Fruit fly (Drosophila melanogaster) whole organism, embryonic: ENCODE measurements around the gene kni.
A peak's percentile ranks its signal among the peaks of the same experiment; 100 is the strongest.

Experiments
- Ada2b ChIP-seq: fragments of 200-800 bp; sonication (Bioruptor generic); IDR thresholded peaks from 2 replicates; pipeline ENCODE4 v1.3.6; 2022; ENCODE audit warnings: missing biosample characterization, missing genetic modification characterization
- Atf3 ChIP-seq: fragments of 200-800 bp; sonication (Bioruptor generic); optimal IDR thresholded peaks from 3 replicates; lab custom pipeline; 2016; ENCODE audit warnings: missing biosample characterization, missing genetic modification characterization
- Awh ChIP-seq: fragments of 200-800 bp; sonication (Bioruptor generic); IDR thresholded peaks from 2 replicates; pipeline ENCODE4, ENCODE4 v1.3.6; 2022; ENCODE audit warnings: missing biosample characterization, missing genetic modification characterization
- CG11695 ChIP-seq: fragments of 200-800 bp; sonication (Bioruptor generic); IDR thresholded peaks from 3 replicates; pipeline ENCODE4 v1.3.6; 2022; ENCODE audit warnings: missing biosample characterization, missing genetic modification characterization
- CG11723 ChIP-seq: fragments of 200-800 bp; sonication (Bioruptor generic); optimal IDR thresholded peaks from 2 replicates; lab custom pipeline; 2017; ENCODE audit warnings: missing biosample characterization, mild to moderate bottlenecking, missing genetic modification characterization
- CG15269 ChIP-seq: fragments of 200-800 bp; sonication (Bioruptor generic); optimal IDR thresholded peaks from 2 replicates; lab custom pipeline; 2018; ENCODE audit warnings: missing biosample characterization, mild to moderate bottlenecking, missing genetic modification characterization, moderate library complexity
- CG15601 ChIP-seq: fragments of 200-800 bp; sonication (Bioruptor generic); optimal IDR thresholded peaks from 3 replicates; lab custom pipeline; 2019; ENCODE audit warnings: missing biosample characterization, mild to moderate bottlenecking, missing genetic modification characterization, moderate library complexity
- CG17359 ChIP-seq: fragments of 200-800 bp; sonication (Bioruptor generic); optimal IDR thresholded peaks from 3 replicates; lab custom pipeline; 2018; ENCODE audit warnings: missing biosample characterization, mild to moderate bottlenecking, missing genetic modification characterization, moderate library complexity
- CG17568 ChIP-seq: fragments of 200-800 bp; sonication (Bioruptor generic); optimal IDR thresholded peaks from 2 replicates; lab custom pipeline; 2018; ENCODE audit warnings: missing biosample characterization, mild to moderate bottlenecking, missing genetic modification characterization, moderate library complexity
- CG3847 ChIP-seq: fragments of 200-800 bp; sonication (Bioruptor generic); IDR thresholded peaks from 2 replicates; pipeline ENCODE4 v1.3.6; 2022; ENCODE audit warnings: missing biosample characterization, missing genetic modification characterization
- CG6791 ChIP-seq: fragments of 200-800 bp; sonication (Bioruptor generic); IDR thresholded peaks from 3 replicates; pipeline ENCODE4 v1.3.6; 2022; ENCODE audit warnings: missing biosample characterization, missing genetic modification characterization; ENCODE audit not compliant: partially characterized antibody
- CG6813 ChIP-seq: fragments of 200-800 bp; sonication (Bioruptor generic); optimal IDR thresholded peaks from 2 replicates; lab custom pipeline; 2017; ENCODE audit warnings: missing biosample characterization, missing genetic modification characterization, mild to moderate bottlenecking, moderate library complexity, missing genetic modification reagents
- CoRest ChIP-seq: fragments of 200-800 bp; sonication (Bioruptor generic); optimal IDR thresholded peaks from 3 replicates; lab custom pipeline; 2018; ENCODE audit warnings: missing biosample characterization, mild to moderate bottlenecking, missing genetic modification characterization, moderate library complexity
- Doc2 ChIP-seq: fragments of 200-800 bp; sonication (Bioruptor generic); IDR thresholded peaks from 2 replicates; pipeline ENCODE4 v1.3.6; 2022; ENCODE audit warnings: missing biosample characterization, missing genetic modification characterization
- NFAT ChIP-seq: fragments of 200-800 bp; sonication (Bioruptor generic); IDR thresholded peaks from 2 replicates; pipeline ENCODE4 v1.3.6; 2022; ENCODE audit warnings: missing biosample characterization, missing genetic modification characterization
- Nf-YB ChIP-seq: fragments of 200-800 bp; sonication (Bioruptor generic); optimal IDR thresholded peaks from 3 replicates; lab custom pipeline; 2019; ENCODE audit warnings: missing biosample characterization, mild to moderate bottlenecking, missing genetic modification characterization, moderate library complexity
- Trl ChIP-seq, 3 experiments: fragments of >200 bp in 2 of 3; fragments of 200-800 bp in 1 of 3; sonication (Bioruptor generic) in 1 of 3; optimal IDR thresholded peaks; 2 replicates in 1 of 3; 3 replicates in 2 of 3; lab custom pipeline; 2016 to 2017; ENCODE audit warnings: missing biosample characterization in 1 of 3, missing genetic modification characterization in 1 of 3
- bcd ChIP-seq: fragments of 200-800 bp; sonication (Bioruptor generic); optimal IDR thresholded peaks from 2 replicates; lab custom pipeline; 2017; ENCODE audit warnings: missing biosample characterization, mild to moderate bottlenecking, missing genetic modification characterization
- chm ChIP-seq: fragments of 200-800 bp; sonication (Bioruptor generic); IDR thresholded peaks from 2 replicates; pipeline ENCODE4 v1.3.6; 2022; ENCODE audit warnings: missing biosample characterization, missing genetic modification characterization
- corto ChIP-seq: fragments of 200-800 bp; sonication (Bioruptor generic); optimal IDR thresholded peaks from 2 replicates; lab custom pipeline; 2016; ENCODE audit warnings: missing biosample characterization, mild to moderate bottlenecking, missing genetic modification characterization, moderate library complexity
- croc ChIP-seq: fragments of 200-800 bp; sonication (Bioruptor generic); conservative IDR thresholded peaks from 3 replicates; pipeline ENCODE4 v1.3.6; 2022; ENCODE audit warnings: missing biosample characterization, missing genetic modification characterization
- cwo ChIP-seq: fragments of 200-800 bp; sonication (Bioruptor generic); optimal IDR thresholded peaks from 3 replicates; lab custom pipeline; 2017; ENCODE audit warnings: missing biosample characterization, missing genetic modification characterization, mild to moderate bottlenecking, moderate library complexity, missing genetic modification reagents
- dmrt11E ChIP-seq: fragments of 200-800 bp; sonication (Bioruptor generic); optimal IDR thresholded peaks from 3 replicates; lab custom pipeline; 2018; ENCODE audit warnings: missing biosample characterization, mild to moderate bottlenecking, missing genetic modification characterization, moderate library complexity
- eyg ChIP-seq: fragments of 200-800 bp; sonication (Bioruptor generic); optimal IDR thresholded peaks from 3 replicates; lab custom pipeline; 2016; ENCODE audit warnings: missing biosample characterization, missing genetic modification characterization
- hb ChIP-seq: fragments of 200-800 bp; sonication (Bioruptor generic); IDR thresholded peaks from 3 replicates; pipeline ENCODE4 v1.3.6; 2022; ENCODE audit warnings: missing biosample characterization, missing genetic modification characterization; ENCODE audit not compliant: partially characterized antibody
- kah ChIP-seq: fragments of 200-800 bp; sonication (Bioruptor generic); optimal IDR thresholded peaks from 2 replicates; lab custom pipeline; 2018; ENCODE audit warnings: missing biosample characterization, mild to moderate bottlenecking, missing genetic modification characterization
- ken ChIP-seq: fragments of 200-800 bp; sonication (Bioruptor generic); IDR thresholded peaks from 3 replicates; pipeline ENCODE4 v1.3.6; 2022; ENCODE audit warnings: missing biosample characterization, missing genetic modification characterization
- klu ChIP-seq: fragments of 200-800 bp; sonication (Bioruptor generic); IDR thresholded peaks from 2 replicates; pipeline ENCODE4 v1.3.6; 2022; ENCODE audit warnings: missing biosample characterization, missing genetic modification characterization
- kni ChIP-seq: fragments of 200-800 bp; sonication (Bioruptor generic); optimal IDR thresholded peaks from 3 replicates; lab custom pipeline; 2017; ENCODE audit warnings: mild to moderate bottlenecking, missing biosample characterization, missing genetic modification reagents, missing genetic modification characterization
- lbe ChIP-seq: fragments of 200-800 bp; sonication (Bioruptor generic); optimal IDR thresholded peaks from 2 replicates; lab custom pipeline; 2016; ENCODE audit warnings: missing biosample characterization, mild to moderate bottlenecking, missing genetic modification characterization
- lov ChIP-seq, 2 experiments: fragments of 200-800 bp in 1 of 2; fragments of >200 bp in 1 of 2; sonication (Bioruptor generic) in 1 of 2; IDR thresholded peaks in 1 of 2; optimal IDR thresholded peaks in 1 of 2; 2 replicates in 1 of 2; 3 replicates in 1 of 2; pipeline versions ENCODE4 v1.3.6 to Lab custom; 2017 to 2022; ENCODE audit warnings: missing biosample characterization in 1 of 2, missing genetic modification characterization in 1 of 2
- luna ChIP-seq: fragments of 200-800 bp; sonication (Bioruptor generic); optimal IDR thresholded peaks from 2 replicates; lab custom pipeline; 2016; ENCODE audit warnings: missing biosample characterization, missing genetic modification characterization
- mirr ChIP-seq: fragments of 200-800 bp; sonication (Bioruptor generic); optimal IDR thresholded peaks from 3 replicates; lab custom pipeline; 2018; ENCODE audit warnings: missing biosample characterization, mild to moderate bottlenecking, missing genetic modification characterization
- onecut ChIP-seq: fragments of 200-800 bp; sonication (Bioruptor generic); IDR thresholded peaks from 2 replicates; pipeline ENCODE4 v1.3.6; 2022; ENCODE audit warnings: missing biosample characterization, missing genetic modification characterization
- p53 ChIP-seq: fragments of 200-800 bp; sonication (Bioruptor generic); optimal IDR thresholded peaks from 2 replicates; lab custom pipeline; 2016; ENCODE audit warnings: missing biosample characterization, missing genetic modification characterization
- pan ChIP-seq, 4 experiments: fragments of >200 bp in 3 of 4; fragments of 200-800 bp in 1 of 4; sonication (Bioruptor generic) in 1 of 4; optimal IDR thresholded peaks in 3 of 4; IDR thresholded peaks in 1 of 4; 2 replicates each; pipeline versions ENCODE4 v1.3.6 to Lab custom; 2017 to 2022; ENCODE audit warnings: missing biosample characterization in 2 of 4, missing genetic modification characterization in 2 of 4, mixed read lengths in 1 of 4
- sd ChIP-seq: fragments of 200-800 bp; sonication (Bioruptor generic); optimal IDR thresholded peaks from 3 replicates; lab custom pipeline; 2018; ENCODE audit warnings: missing biosample characterization, mild to moderate bottlenecking, missing genetic modification characterization, moderate library complexity
- slbo ChIP-seq: fragments of 200-800 bp; sonication (Bioruptor generic); IDR thresholded peaks from 2 replicates; pipeline ENCODE4 v1.3.6; 2022; ENCODE audit warnings: missing biosample characterization, missing genetic modification characterization
- wdn ChIP-seq: fragments of 200-800 bp; sonication (Bioruptor generic); IDR thresholded peaks from 2 replicates; pipeline ENCODE4 v1.3.6; 2022; ENCODE audit warnings: missing biosample characterization, missing genetic modification characterization
- wor ChIP-seq: fragments of 200-800 bp; sonication (Bioruptor generic); IDR thresholded peaks from 2 replicates; pipeline ENCODE4 v1.3.6; 2022; ENCODE audit warnings: missing biosample characterization, missing genetic modification characterization

Gene kni

DNA sequence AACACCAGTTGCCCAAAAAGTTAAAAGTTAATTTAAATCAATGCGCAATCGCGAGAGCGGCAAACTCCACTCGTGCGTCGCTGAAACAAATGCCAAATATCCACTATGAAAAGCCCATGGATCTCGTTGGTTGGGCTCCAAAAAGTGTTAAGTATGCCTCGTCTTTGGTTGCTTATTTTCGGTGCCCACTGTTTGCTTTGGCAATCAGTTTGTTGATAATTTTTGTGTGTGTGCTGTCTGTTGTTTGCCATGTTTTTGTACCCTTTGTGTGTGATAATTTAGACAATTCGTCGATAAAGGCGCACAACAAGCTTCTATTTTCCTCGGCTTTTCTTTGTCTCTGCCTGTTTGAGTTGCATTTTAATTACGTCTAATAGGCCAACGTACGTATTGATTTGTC lies 31.2 kb downstream of the kni start (continued):
- no peak for TF ChIP-seq wdn
- TF ChIP-seq CG15601 (tag; lab: Kevin White, UChicago): peak; percentile 40
- no peak for TF ChIP-seq eyg (GFP tag; lab: Kevin White, UChicago)
- TF ChIP-seq Ada2b (GFP tag; lab: Robert Waterston, UW): no peak
- peak; percentile 36 for TF ChIP-seq CG17359 (tag; lab: Kevin White, UChicago)
- TF ChIP-seq cwo (GFP tag; lab: Kevin White, UChicago): no peak
- TF ChIP-seq luna (GFP tag; lab: Kevin White, UChicago): no peak
- TF ChIP-seq Trl (optimal IDR thresholded peaks at IDR 0.05; lab: Kevin White, UChicago): no peak
- no peak for TF ChIP-seq Trl (GFP tag; optimal IDR thresholded peaks at IDR 0.05; lab: Kevin White, UChicago)
- peak; percentile 32; the same call in 1 of the 2 replicates for TF ChIP-seq Awh (GFP tag; lab: Robert Waterston, UW)
- no peak for TF ChIP-seq corto
- no peak for TF ChIP-seq Doc2 (GFP tag; lab: Robert Waterston, UW)
- TF ChIP-seq CG15269 (tag; lab: Kevin White, UChicago): peak; percentile 29
- TF ChIP-seq sd: peak; percentile 2
- no peak for TF ChIP-seq wor (GFP tag; lab: Robert Waterston, UW)
- no peak for TF ChIP-seq kah (GFP tag; lab: Kevin White, UChicago)
- TF ChIP-seq CG11723 (GFP tag; lab: Kevin White, UChicago): peak; percentile 16
- no peak for TF ChIP-seq bcd (GFP tag; lab: Kevin White, UChicago)
- no peak for TF ChIP-seq hb (GFP tag; lab: Robert Waterston, UW)
- TF ChIP-seq Nf-YB (GFP tag; lab: Kevin White, UChicago): peak; percentile 21
- 0 out of 3 replicates have a peak, but pooled peaks have one; percentile 13 for TF ChIP-seq ken (GFP tag; lab: Robert Waterston, UW)
- peak; percentile 25 for TF ChIP-seq CG6813
- peak; percentile 22 for TF ChIP-seq CG17568 (GFP tag; lab: Kevin White, UChicago)
- no peak for TF ChIP-seq pan (optimal IDR thresholded peaks at IDR 0.05; lab: Kevin White, UChicago)
- TF ChIP-seq pan (GFP tag; optimal IDR thresholded peaks at IDR 0.05 in 1 of 2, IDR thresholded peaks at IDR 0.05 in 1 of 2): peak in 1 of 2 experiments; percentile 42
- no peak for TF ChIP-seq croc (GFP tag; lab: Robert Waterston, UW)
- peak; percentile 72 for TF ChIP-seq kni
- TF ChIP-seq CG6791: 0 out of 3 replicates have a peak, but pooled peaks have one; percentile 30
- no peak for TF ChIP-seq klu (GFP tag; lab: Robert Waterston, UW)
- TF ChIP-seq mirr (GFP tag; lab: Kevin White, UChicago): peak; percentile 59
- TF ChIP-seq lbe (GFP tag; lab: Kevin White, UChicago): no peak
- TF ChIP-seq CG3847 (GFP tag; lab: Robert Waterston, UW): no peak
- no peak for TF ChIP-seq Atf3 (GFP tag; lab: Kevin White, UChicago)
- no peak for TF ChIP-seq lov (optimal IDR thresholded peaks at IDR 0.05; lab: Kevin White, UChicago)
- TF ChIP-seq lov (GFP tag; IDR thresholded peaks at IDR 0.05; lab: Robert Waterston, UW): no peak
- no peak for TF ChIP-seq CG11695 (GFP tag; lab: Robert Waterston, UW)
- peak; percentile 35; the same call in 1 of the 2 replicates for TF ChIP-seq NFAT (GFP tag; lab: Robert Waterston, UW)
- TF ChIP-seq p53 (GFP tag; lab: Kevin White, UChicago): peak; percentile 26
- peak; percentile 52; the same call in 1 of the 2 replicates for TF ChIP-seq chm (GFP tag; lab: Robert Waterston, UW)
- peak; percentile 23; the same call in 1 of the 2 replicates for TF ChIP-seq onecut (GFP tag; lab: Robert Waterston, UW)
- TF ChIP-seq dmrt11E: no peak
- TF ChIP-seq slbo: no peak
- peak; percentile 6 for TF ChIP-seq CoRest
